Worm (Caenorhabditis elegans) whole organism, late embryonic: Measurements from ENCODE around the gene Y60A3A.21.
A peak's percentile ranks its signal among the peaks of the same experiment; 100 is the strongest.

Source experiments
- C08G9.2 ChIP-seq: sonication (generic microtip); optimal IDR thresholded peaks from 2 replicates; lab custom pipeline; 2016; ENCODE audit warnings: mild to moderate bottlenecking, missing genetic modification characterization, moderate library complexity, missing compliant biosample characterization
- F13H6.1 ChIP-seq: sonication (generic microtip); optimal IDR thresholded peaks from 2 replicates; lab custom pipeline; 2016; ENCODE audit warnings: missing genetic modification characterization, missing compliant biosample characterization
- K02D7.2 ChIP-seq: sonication (generic microtip); optimal IDR thresholded peaks from 2 replicates; lab custom pipeline; 2017; ENCODE audit warnings: mild to moderate bottlenecking, missing genetic modification characterization, missing compliant biosample characterization
- ceh-18 ChIP-seq: sonication (generic microtip); optimal IDR thresholded peaks from 2 replicates; lab custom pipeline; 2016; ENCODE audit warnings: missing genetic modification characterization, missing compliant biosample characterization
- ceh-19 ChIP-seq: fragments of 200-800 bp; sonication (Bioruptor generic); optimal IDR thresholded peaks from 2 replicates; lab custom pipeline; 2018; ENCODE audit warnings: mild to moderate bottlenecking, missing genetic modification characterization, missing compliant biosample characterization
- ceh-30 ChIP-seq: fragments of 150-350 bp; optimal IDR thresholded peaks from 2 replicates; lab custom pipeline; 2014; ENCODE audit warnings: missing biosample characterization, missing genetic modification characterization
- ceh-48 ChIP-seq: sonication (generic microtip); optimal IDR thresholded peaks from 2 replicates; lab custom pipeline; 2016; ENCODE audit warnings: missing genetic modification characterization, inconsistent platforms, missing compliant biosample characterization
- dmd-4 ChIP-seq: sonication (generic microtip); optimal IDR thresholded peaks from 2 replicates; lab custom pipeline; 2016; ENCODE audit warnings: borderline replicate concordance, missing genetic modification characterization, missing compliant biosample characterization
- dve-1 ChIP-seq: sonication (generic microtip); optimal IDR thresholded peaks from 2 replicates; lab custom pipeline; 2017; ENCODE audit warnings: antibody characterized with exemption, mild to moderate bottlenecking, missing genetic modification characterization, missing compliant biosample characterization
- elt-4 ChIP-seq: sonication (generic microtip); optimal IDR thresholded peaks from 2 replicates; lab custom pipeline; 2016; ENCODE audit warnings: missing genetic modification characterization, missing compliant biosample characterization
- eyg-1 ChIP-seq: sonication (generic microtip); optimal IDR thresholded peaks from 2 replicates; lab custom pipeline; 2016; ENCODE audit warnings: missing genotype, missing genetic modification characterization, missing compliant biosample characterization
- fax-1 ChIP-seq: sonication (generic microtip); optimal IDR thresholded peaks from 2 replicates; lab custom pipeline; 2016; ENCODE audit warnings: missing genotype, missing genetic modification characterization, missing compliant biosample characterization
- fkh-10 ChIP-seq: fragments of 150-350 bp; optimal IDR thresholded peaks from 2 replicates; lab custom pipeline; 2014; ENCODE audit warnings: missing biosample characterization, missing genetic modification reagents, missing genetic modification characterization
- gmeb-2 ChIP-seq: sonication (generic microtip); optimal IDR thresholded peaks from 2 replicates; lab custom pipeline; 2016; ENCODE audit warnings: missing genetic modification characterization, inconsistent platforms, missing compliant biosample characterization
- hlh-13 ChIP-seq: fragments of 200-800 bp; sonication (Bioruptor generic); optimal IDR thresholded peaks from 2 replicates; lab custom pipeline; 2018; ENCODE audit warnings: mild to moderate bottlenecking, missing genetic modification characterization, missing compliant biosample characterization
- hlh-15 ChIP-seq: sonication (generic microtip); optimal IDR thresholded peaks from 2 replicates; lab custom pipeline; 2016; ENCODE audit warnings: missing genetic modification characterization, missing compliant biosample characterization
- hlh-6 ChIP-seq: sonication (generic microtip); optimal IDR thresholded peaks from 2 replicates; lab custom pipeline; 2016; ENCODE audit warnings: missing genotype, missing genetic modification characterization, missing compliant biosample characterization
- nhr-11 ChIP-seq: fragments of 150-350 bp; optimal IDR thresholded peaks from 2 replicates; lab custom pipeline; 2014; ENCODE audit warnings: missing biosample characterization, missing genetic modification characterization
- nhr-232 ChIP-seq: sonication (generic microtip); optimal IDR thresholded peaks from 2 replicates; lab custom pipeline; 2016; ENCODE audit warnings: missing genetic modification characterization, missing compliant biosample characterization
- npax-4 ChIP-seq: sonication (generic microtip); optimal IDR thresholded peaks from 2 replicates; lab custom pipeline; 2016; ENCODE audit warnings: missing genetic modification characterization, missing compliant biosample characterization
- odd-2 ChIP-seq: sonication (generic microtip); optimal IDR thresholded peaks from 2 replicates; lab custom pipeline; 2017; ENCODE audit warnings: antibody characterized with exemption, mild to moderate bottlenecking, missing genetic modification characterization, missing compliant biosample characterization
- pag-3 ChIP-seq: sonication (generic microtip); optimal IDR thresholded peaks from 2 replicates; lab custom pipeline; 2016; ENCODE audit warnings: missing compliant biosample characterization, missing genetic modification characterization, borderline replicate concordance
- pax-1 ChIP-seq: fragments of 150-350 bp; optimal IDR thresholded peaks from 2 replicates; lab custom pipeline; 2014; ENCODE audit warnings: missing biosample characterization, missing genetic modification characterization
- ref-2 ChIP-seq: sonication (generic microtip); optimal IDR thresholded peaks from 2 replicates; lab custom pipeline; 2016; ENCODE audit warnings: missing genetic modification characterization, missing compliant biosample characterization
- rnt-1 ChIP-seq: sonication (generic microtip); optimal IDR thresholded peaks from 2 replicates; lab custom pipeline; 2016; ENCODE audit warnings: missing genetic modification characterization, missing compliant biosample characterization
- sdc-2 ChIP-seq: sonication (generic microtip); optimal IDR thresholded peaks from 2 replicates; lab custom pipeline; 2016; ENCODE audit warnings: missing genotype, missing genetic modification characterization, missing compliant biosample characterization
- sox-2 ChIP-seq: fragments of 200-800 bp; sonication (Bioruptor generic); IDR thresholded peaks from 2 replicates; pipeline ENCODE4 v1.3.6; 2022; ENCODE audit warnings: missing genetic modification reagents, missing genetic modification characterization, missing compliant biosample characterization
- syd-9 ChIP-seq: sonication (generic microtip); optimal IDR thresholded peaks from 2 replicates; lab custom pipeline; 2016; ENCODE audit warnings: mild to moderate bottlenecking, missing genetic modification characterization, moderate library complexity, missing compliant biosample characterization
- tbx-2 ChIP-seq: sonication (generic microtip); optimal IDR thresholded peaks from 2 replicates; lab custom pipeline; 2016; ENCODE audit warnings: missing genetic modification characterization, missing compliant biosample characterization
- tbx-7 ChIP-seq: sonication (generic microtip); optimal IDR thresholded peaks from 2 replicates; lab custom pipeline; 2016; ENCODE audit warnings: missing genotype, missing genetic modification characterization, missing compliant biosample characterization
- ttx-3 ChIP-seq: sonication (generic microtip); optimal IDR thresholded peaks from 2 replicates; lab custom pipeline; 2016; ENCODE audit warnings: missing genetic modification reagents, missing genetic modification characterization, missing compliant biosample characterization
- unc-42 ChIP-seq: sonication (generic microtip); optimal IDR thresholded peaks from 2 replicates; lab custom pipeline; 2016; ENCODE audit warnings: missing genotype, missing genetic modification characterization, missing compliant biosample characterization
- unc-55 ChIP-seq: sonication (generic microtip); optimal IDR thresholded peaks from 2 replicates; lab custom pipeline; 2017; ENCODE audit warnings: missing biosample characterization, missing genetic modification reagents, missing genetic modification characterization
- zip-5 ChIP-seq: sonication (generic microtip); optimal IDR thresholded peaks from 2 replicates; lab custom pipeline; 2016; ENCODE audit warnings: missing genetic modification characterization, missing compliant biosample characterization

Y60A3A.21 gene

ce11 chrV:19997481-19997880, 14.3 kb upstream of the Y60A3A.21 start:
- TF ChIP-seq gmeb-2 (tag; lab: Kevin White, UChicago) (no peak), fkh-10 (GFP tag; lab: Kevin White, UChicago) (no peak), nhr-11 (tag; lab: Kevin White, UChicago) (no peak), ref-2 (no peak), ceh-18 (tag; lab: Kevin White, UChicago) (no peak), npax-4 (tag; lab: Kevin White, UChicago) (no peak), ceh-19 (no peak)

- TF ChIP-seq tbx-2 (tag; lab: Kevin White, UChicago) (no peak), nhr-232 (no peak), dve-1 (peak; percentile 68), elt-4 (peak; percentile 9), F13H6.1 (no peak), ceh-48 (tag; lab: Kevin White, UChicago) (peak; percentile 19)
Measured at ce11 chrV:19998203-19998836, 13.4 kb upstream of the Y60A3A.21 start.

- no peak for TF ChIP-seq syd-9 (tag; lab: Kevin White, UChicago)
- TF ChIP-seq, all 69 proteins: peak for 0
Measured at ce11 chrV:19999100-19999499, 12.7 kb upstream of the Y60A3A.21 start.

ce11 chrV:19999789-20000188, 12.0 kb upstream of the Y60A3A.21 start:
- no peak for TF ChIP-seq hlh-6 (tag; lab: Kevin White, UChicago)
- no peak for TF ChIP-seq ceh-19
- no peak for TF ChIP-seq fax-1 (tag; lab: Kevin White, UChicago)
- TF ChIP-seq pag-3 (tag; lab: Kevin White, UChicago): peak; percentile 59

ce11 chrV:20000639-20001038, 11.1 kb upstream of the Y60A3A.21 start:
- no peak for TF ChIP-seq rnt-1 (tag; lab: Kevin White, UChicago)
- TF ChIP-seq pax-1 (tag; lab: Kevin White, UChicago): no peak
- TF ChIP-seq dmd-4 (tag; lab: Kevin White, UChicago): no peak
- TF ChIP-seq ceh-19: no peak
- TF ChIP-seq sdc-2 (tag; lab: Kevin White, UChicago): no peak
- TF ChIP-seq syd-9 (tag; lab: Kevin White, UChicago): no peak
- no peak for TF ChIP-seq gmeb-2 (tag; lab: Kevin White, UChicago)
- TF ChIP-seq pag-3 (tag; lab: Kevin White, UChicago): no peak
- no peak for TF ChIP-seq ceh-30
- TF ChIP-seq hlh-15: no peak
- no peak for TF ChIP-seq sox-2 (GFP tag; lab: Robert Waterston, UW)
- no peak for TF ChIP-seq unc-42 (tag; lab: Kevin White, UChicago)
- no peak for TF ChIP-seq odd-2 (tag; lab: Kevin White, UChicago)
- TF ChIP-seq unc-55 (GFP tag; lab: Kevin White, UChicago): no peak
- TF ChIP-seq F13H6.1: no peak
- TF ChIP-seq zip-5 (tag; lab: Kevin White, UChicago): no peak
- no peak for TF ChIP-seq tbx-7
- no peak for TF ChIP-seq ttx-3 (tag; lab: Kevin White, UChicago)
- TF ChIP-seq eyg-1: no peak
- no peak for TF ChIP-seq hlh-13 (GFP tag; lab: Kevin White, UChicago)
- TF ChIP-seq, all 69 proteins: peak for 0

ce11 chrV:20002194-20002593, 9.6 kb upstream of the Y60A3A.21 start:
- TF ChIP-seq F13H6.1 (no peak), nhr-232 (no peak), ref-2 (no peak), C08G9.2 (tag; lab: Kevin White, UChicago) (no peak), dve-1 (no peak), K02D7.2 (tag; lab: Kevin White, UChicago) (no peak)
- TF ChIP-seq, all 69 proteins: peak for 0
